Worm (Caenorhabditis elegans): ENCODE data around the gene xpo-3.

The xpo-3 gene

DNA sequence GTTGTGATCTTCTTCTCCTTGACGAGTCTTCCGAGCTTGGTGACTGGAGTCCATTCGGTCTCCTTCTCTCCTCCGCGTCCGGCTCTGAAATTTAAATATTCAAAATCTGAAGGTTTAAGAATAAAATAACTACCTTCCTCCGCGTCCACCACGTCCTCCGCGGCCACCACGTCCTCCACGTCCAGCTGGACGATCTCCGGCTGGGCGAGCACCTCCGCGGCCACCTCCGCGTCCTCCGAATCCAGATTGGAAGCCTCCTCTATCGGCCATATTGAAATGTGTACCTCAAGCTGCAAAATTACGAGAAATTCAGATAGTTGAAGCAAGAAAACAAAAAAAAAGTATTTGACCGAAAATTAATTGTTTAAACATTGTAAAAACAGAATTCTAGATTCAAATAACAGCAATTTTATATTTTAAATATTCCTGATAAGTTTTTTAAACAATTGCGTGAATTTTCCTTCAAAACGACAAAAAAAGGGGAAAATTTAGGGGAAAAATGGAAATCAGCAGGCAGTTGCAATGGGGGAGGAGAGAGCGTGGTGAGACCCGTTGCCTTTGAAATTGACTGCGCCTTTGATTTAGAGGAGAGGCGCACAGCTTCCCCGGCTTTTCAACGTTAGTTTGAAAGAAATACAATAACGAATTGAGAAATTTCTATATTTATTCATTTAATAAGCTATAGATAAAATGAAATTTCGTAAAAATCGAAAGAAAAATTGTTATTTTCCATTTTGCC is 2.4 kb upstream of the xpo-3 start, which contains the start of gene rps-2:
Gene rps-2 (minus strand): TSS at position 290 of the 739 bp plus-strand sequence.
- TF ChIP-seq ztf-29 (GFP tag; IDR thresholded peaks at IDR 0.05): no peak
- no peak for TF ChIP-seq med-1 (GFP tag; optimal IDR thresholded peaks at IDR 0.05; ENCODE audit: insufficient read depth)
- no peak for TF ChIP-seq tab-1 (GFP tag; IDR thresholded peaks at IDR 0.05)
- no peak for TF ChIP-seq ztf-23 (GFP tag; IDR thresholded peaks at IDR 0.05)
- no peak for TF ChIP-seq ref-1 (GFP tag; conservative IDR thresholded peaks at IDR 0.05)
- no peak for TF ChIP-seq cog-1 (tag; optimal IDR thresholded peaks at IDR 0.05)
- no peak for TF ChIP-seq klf-2 (GFP tag; conservative IDR thresholded peaks at IDR 0.05)
- no peak for TF ChIP-seq flt-1 (GFP tag; IDR thresholded peaks at IDR 0.05)

DNA sequence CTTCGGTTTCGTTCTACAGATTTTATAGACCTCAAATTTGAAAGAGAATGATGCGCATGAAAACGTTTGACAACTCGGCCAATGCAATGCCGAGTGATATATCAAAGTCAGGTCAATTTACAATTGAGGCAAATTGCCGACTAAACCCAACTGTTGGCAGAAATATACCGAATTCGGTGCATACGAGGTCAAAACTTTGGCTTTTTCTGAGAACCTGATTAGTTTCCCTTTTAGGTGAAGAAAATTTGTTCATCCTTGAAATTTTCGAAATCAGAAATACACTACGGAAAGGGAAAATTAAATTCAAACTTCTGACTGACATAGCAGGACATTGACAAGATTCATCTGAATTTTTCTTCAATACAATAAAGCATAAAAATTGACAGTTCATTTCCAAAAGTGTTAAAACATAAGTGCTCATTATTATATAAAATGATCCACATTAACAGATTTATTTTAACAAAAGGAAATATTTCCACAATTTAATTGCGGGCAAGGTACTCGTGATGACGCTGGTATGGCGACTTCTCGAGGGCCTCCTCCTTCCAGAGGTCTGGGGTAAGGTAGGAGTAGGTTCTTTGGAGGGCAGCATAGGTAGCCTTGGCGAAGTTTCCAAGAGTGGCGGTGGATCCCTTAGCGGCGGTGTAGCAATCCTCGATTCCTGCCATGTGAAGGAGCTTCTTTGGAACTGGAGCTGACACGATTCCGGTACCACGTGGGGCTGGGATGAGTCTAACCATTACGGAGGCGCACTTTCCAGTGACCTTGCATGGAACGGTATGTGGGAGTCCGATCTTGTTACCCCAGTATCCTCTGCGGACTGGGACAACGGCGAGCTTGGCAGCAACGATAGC is 1.4 kb upstream of the xpo-3 start:
- TF ChIP-seq ref-1 (GFP tag; conservative IDR thresholded peaks at IDR 0.05) (no peak), ztf-23 (GFP tag; IDR thresholded peaks at IDR 0.05) (no peak), tab-1 (GFP tag; IDR thresholded peaks at IDR 0.05) (no peak), klf-2 (GFP tag; conservative IDR thresholded peaks at IDR 0.05) (no peak), cog-1 (tag; optimal IDR thresholded peaks at IDR 0.05) (no peak), T22C8.4 (GFP tag; IDR thresholded peaks at IDR 0.05) (no peak), med-1 (GFP tag; optimal IDR thresholded peaks at IDR 0.05; ENCODE audit: insufficient read depth) (no peak), flt-1 (GFP tag; IDR thresholded peaks at IDR 0.05) (no peak), ztf-29 (GFP tag; IDR thresholded peaks at IDR 0.05) (no peak)

ce11 chrIV:7920126-7920525 is 3.7 kb downstream of the xpo-3 start, which contains the start of gene C49H3.16:
C49H3.16 (plus strand) TSS chrIV:7920426.
- TF ChIP-seq T22C8.4 (GFP tag; IDR thresholded peaks at IDR 0.05) (no peak), klf-2 (GFP tag; conservative IDR thresholded peaks at IDR 0.05) (no peak), ztf-23 (GFP tag; IDR thresholded peaks at IDR 0.05) (no peak), tab-1 (GFP tag; IDR thresholded peaks at IDR 0.05) (no peak), flt-1 (GFP tag; IDR thresholded peaks at IDR 0.05) (no peak), med-1 (GFP tag; optimal IDR thresholded peaks at IDR 0.05; ENCODE audit: insufficient read depth) (no peak), ztf-29 (GFP tag; IDR thresholded peaks at IDR 0.05) (no peak), ref-1 (GFP tag; conservative IDR thresholded peaks at IDR 0.05) (no peak), cog-1 (tag; optimal IDR thresholded peaks at IDR 0.05) (no peak)

- TF ChIP-seq cog-1 (tag; optimal IDR thresholded peaks at IDR 0.05) (no peak), ref-1 (GFP tag; conservative IDR thresholded peaks at IDR 0.05) (no peak), ztf-23 (GFP tag; IDR thresholded peaks at IDR 0.05) (no peak), tab-1 (GFP tag; IDR thresholded peaks at IDR 0.05) (no peak), med-1 (GFP tag; optimal IDR thresholded peaks at IDR 0.05; ENCODE audit: insufficient read depth) (no peak), flt-1 (GFP tag; IDR thresholded peaks at IDR 0.05) (no peak), T22C8.4 (GFP tag; IDR thresholded peaks at IDR 0.05) (no peak), ztf-29 (GFP tag; IDR thresholded peaks at IDR 0.05) (no peak), klf-2 (GFP tag; conservative IDR thresholded peaks at IDR 0.05) (no peak)
These were observed 6.0 kb downstream of the xpo-3 start for ce11 chrIV:7917881-7918280.

DNA sequence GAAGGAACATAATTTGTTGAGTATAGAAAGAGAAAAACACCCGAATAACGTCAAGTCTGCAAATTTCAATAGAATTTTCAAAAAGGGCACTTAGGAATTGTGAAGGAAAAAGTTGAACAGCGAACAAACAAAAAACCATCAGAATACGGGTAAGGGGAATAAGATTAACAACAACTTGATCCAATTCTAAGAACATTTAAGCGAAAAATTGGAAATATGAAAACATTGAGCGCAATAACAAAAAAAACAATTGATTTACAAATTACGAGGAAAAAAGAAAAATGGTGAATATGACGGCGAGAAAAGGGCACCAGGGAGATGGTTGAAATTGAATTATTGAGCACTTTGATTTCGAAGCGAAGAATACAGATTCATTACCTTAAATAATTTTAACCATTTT is 6.9 kb downstream of the xpo-3 start:
- TF ChIP-seq T22C8.4 (GFP tag; IDR thresholded peaks at IDR 0.05) (no peak), ref-1 (GFP tag; conservative IDR thresholded peaks at IDR 0.05) (no peak), ztf-23 (GFP tag; IDR thresholded peaks at IDR 0.05) (no peak), klf-2 (GFP tag; conservative IDR thresholded peaks at IDR 0.05) (no peak), ztf-29 (GFP tag; IDR thresholded peaks at IDR 0.05) (no peak), med-1 (GFP tag; optimal IDR thresholded peaks at IDR 0.05; ENCODE audit: insufficient read depth) (no peak), flt-1 (GFP tag; IDR thresholded peaks at IDR 0.05) (no peak)

ce11 chrIV:7914991-7915390 is 8.8 kb downstream of the xpo-3 start, which contains the start of gene C49H3.4:
C49H3.4 (plus strand) TSS chrIV:7915291.
- TF ChIP-seq T22C8.4 (GFP tag; IDR thresholded peaks at IDR 0.05) (no peak), cog-1 (tag; optimal IDR thresholded peaks at IDR 0.05) (no peak), ztf-29 (GFP tag; IDR thresholded peaks at IDR 0.05) (no peak), flt-1 (GFP tag; IDR thresholded peaks at IDR 0.05) (no peak), med-1 (GFP tag; optimal IDR thresholded peaks at IDR 0.05; ENCODE audit: insufficient read depth) (no peak), klf-2 (GFP tag; conservative IDR thresholded peaks at IDR 0.05) (no peak), ref-1 (GFP tag; conservative IDR thresholded peaks at IDR 0.05) (no peak), ztf-23 (GFP tag; IDR thresholded peaks at IDR 0.05) (no peak), tab-1 (GFP tag; IDR thresholded peaks at IDR 0.05) (no peak)

DNA sequence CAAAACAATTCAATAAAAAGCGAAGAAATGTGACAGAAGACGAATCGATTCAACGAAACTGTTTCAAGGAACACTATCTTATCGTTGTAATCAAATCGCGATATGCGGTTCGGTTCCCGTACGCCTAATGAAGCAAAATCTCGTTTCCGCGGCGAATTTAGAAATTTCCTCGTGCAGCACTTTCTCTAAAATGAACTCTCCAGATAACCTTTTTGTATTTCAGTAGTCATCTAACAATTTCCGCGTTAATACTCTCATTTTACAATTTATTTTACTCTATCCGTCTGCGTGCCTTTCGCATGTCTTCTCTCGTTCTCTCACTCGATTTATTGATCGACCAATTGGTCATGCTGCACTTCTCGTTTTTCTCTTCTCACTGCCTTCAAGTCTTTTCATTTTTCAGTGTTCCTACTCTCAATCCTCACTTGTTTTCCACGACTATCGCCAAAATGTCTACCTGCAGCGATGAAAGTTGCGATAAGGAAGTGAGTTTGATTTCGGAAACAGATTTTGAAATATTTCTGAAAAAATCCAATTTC is 13.6 kb downstream of the xpo-3 start, which contains the start of the genes npp-27 and ntl-4:
Gene npp-27 (minus strand): TSS at position 51 of the 539 bp plus-strand sequence.
Gene ntl-4 (plus strand): TSS at position 379 of the 539 bp plus-strand sequence.
- TF ChIP-seq klf-2 (GFP tag; conservative IDR thresholded peaks at IDR 0.05): no peak
- peak; percentile 54; the same call in 1 of the 2 replicates for TF ChIP-seq T22C8.4 (GFP tag; IDR thresholded peaks at IDR 0.05)

ce11 chrIV:7909455-7910141 is 14.2 kb downstream of the xpo-3 start:
- TF ChIP-seq tab-1 (GFP tag; IDR thresholded peaks at IDR 0.05) (no peak), ref-1 (GFP tag; conservative IDR thresholded peaks at IDR 0.05) (no peak), T22C8.4 (GFP tag; IDR thresholded peaks at IDR 0.05) (no peak), ztf-29 (GFP tag; IDR thresholded peaks at IDR 0.05) (no peak), med-1 (GFP tag; optimal IDR thresholded peaks at IDR 0.05; ENCODE audit: insufficient read depth) (no peak), flt-1 (GFP tag; IDR thresholded peaks at IDR 0.05) (peak; percentile 47; the same call in 1 of the 2 replicates), klf-2 (GFP tag; conservative IDR thresholded peaks at IDR 0.05) (no peak), cog-1 (tag; optimal IDR thresholded peaks at IDR 0.05) (no peak)

Data from whole organism, midembryonic.